Fruit fly (Drosophila melanogaster) whole organism, embryonic: ENCODE data around the gene scpr-B.

Source experiments
- BtbVII ChIP-seq: fragments of 200-800 bp; sonication (Bioruptor generic); optimal IDR thresholded peaks from 3 replicates; lab custom pipeline; 2017; ENCODE audit warnings: missing biosample characterization, mild to moderate bottlenecking, missing genetic modification characterization
- CG10267 ChIP-seq: fragments of 200-800 bp; sonication (Bioruptor generic); optimal IDR thresholded peaks from 2 replicates; lab custom pipeline; 2018; ENCODE audit warnings: missing biosample characterization, mild to moderate bottlenecking, missing genetic modification characterization, moderate library complexity
- CG10321 ChIP-seq: fragments of 200-800 bp; sonication (Bioruptor generic); IDR thresholded peaks from 2 replicates; pipeline ENCODE4 v1.3.6; 2022; ENCODE audit warnings: missing biosample characterization, missing genetic modification characterization
- CG12236 ChIP-seq: fragments of 200-800 bp; sonication (Bioruptor generic); optimal IDR thresholded peaks from 2 replicates; lab custom pipeline; 2016; ENCODE audit warnings: missing biosample characterization, missing genetic modification characterization
- CG12769 ChIP-seq: fragments of 200-800 bp; sonication (Bioruptor generic); optimal IDR thresholded peaks from 2 replicates; lab custom pipeline; 2019; ENCODE audit warnings: missing biosample characterization, mild to moderate bottlenecking, missing genetic modification characterization, moderate library complexity
- CG13123 ChIP-seq: fragments of 200-800 bp; sonication (Bioruptor generic); optimal IDR thresholded peaks from 2 replicates; lab custom pipeline; 2016; ENCODE audit warnings: missing biosample characterization, missing genetic modification characterization
- CG14014 ChIP-seq: fragments of 200-800 bp; sonication (Bioruptor generic); IDR thresholded peaks from 2 replicates; pipeline ENCODE4 v1.3.6; 2022; ENCODE audit warnings: missing biosample characterization, missing genetic modification characterization
- CG15514 ChIP-seq: fragments of 200-800 bp; sonication (Bioruptor generic); optimal IDR thresholded peaks from 3 replicates; lab custom pipeline; 2017; ENCODE audit warnings: missing biosample characterization, missing genetic modification characterization, mild to moderate bottlenecking, moderate library complexity, missing genetic modification reagents
- CG17361 ChIP-seq: fragments of 200-800 bp; sonication (Bioruptor generic); IDR thresholded peaks from 3 replicates; pipeline ENCODE4 v1.3.6; 2022; ENCODE audit warnings: missing biosample characterization, missing genetic modification characterization
- CG17385 ChIP-seq: fragments of 200-800 bp; sonication (Bioruptor generic); optimal IDR thresholded peaks from 3 replicates; lab custom pipeline; 2018; ENCODE audit warnings: missing biosample characterization, mild to moderate bottlenecking, missing genetic modification characterization
- CG17829 ChIP-seq: fragments of 200-800 bp; optimal IDR thresholded peaks from 2 replicates; lab custom pipeline; 2019; ENCODE audit warnings: missing biosample characterization, mild to moderate bottlenecking, missing genetic modification characterization, moderate library complexity
- CG2712 ChIP-seq: fragments of 200-800 bp; optimal IDR thresholded peaks from 3 replicates; lab custom pipeline; 2019; ENCODE audit warnings: missing biosample characterization, mild to moderate bottlenecking, missing genetic modification characterization, moderate library complexity
- CG31441 ChIP-seq: fragments of 200-800 bp; sonication (Bioruptor generic); IDR thresholded peaks from 2 replicates; pipeline ENCODE4 v1.3.6; 2022; ENCODE audit warnings: missing biosample characterization, missing genetic modification characterization
- CG34376 ChIP-seq: fragments of 200-800 bp; sonication (Bioruptor generic); optimal IDR thresholded peaks from 2 replicates; lab custom pipeline; 2018; ENCODE audit warnings: missing biosample characterization, mild to moderate bottlenecking, missing genetic modification characterization
- CG42726 ChIP-seq: fragments of 200-800 bp; sonication (Bioruptor generic); IDR thresholded peaks from 2 replicates; pipeline ENCODE4 v1.3.6; 2022; ENCODE audit warnings: missing biosample characterization, missing genetic modification characterization; ENCODE audit not compliant: partially characterized antibody
- CG4328 ChIP-seq: fragments of 200-800 bp; sonication (Bioruptor generic); optimal IDR thresholded peaks from 3 replicates; lab custom pipeline; 2017; ENCODE audit warnings: missing biosample characterization, missing genetic modification reagents, missing genetic modification characterization
- CG4424 ChIP-seq: fragments of 200-800 bp; sonication (Bioruptor generic); optimal IDR thresholded peaks from 3 replicates; lab custom pipeline; 2016; ENCODE audit warnings: missing biosample characterization, missing genetic modification characterization
- CG6272 ChIP-seq: fragments of 200-800 bp; sonication (Bioruptor generic); IDR thresholded peaks from 2 replicates; pipeline ENCODE4 v1.3.6; 2022; ENCODE audit warnings: missing biosample characterization, missing genetic modification characterization
- CG6765 ChIP-seq: fragments of 200-800 bp; sonication (Bioruptor generic); optimal IDR thresholded peaks from 3 replicates; lab custom pipeline; 2017; ENCODE audit warnings: missing biosample characterization, mild to moderate bottlenecking, missing genetic modification characterization
- CG7357 ChIP-seq: fragments of 200-800 bp; sonication (Bioruptor generic); IDR thresholded peaks from 3 replicates; pipeline ENCODE4 v1.3.6; 2022; ENCODE audit warnings: missing biosample characterization, missing genetic modification characterization
- CG8924 ChIP-seq: fragments of 200-800 bp; optimal IDR thresholded peaks from 3 replicates; lab custom pipeline; 2019; ENCODE audit warnings: missing biosample characterization, mild to moderate bottlenecking, missing genetic modification characterization, moderate library complexity
- Ets65A ChIP-seq: fragments of 200-800 bp; sonication (Bioruptor generic); peaks from one replicate; lab custom pipeline; 2016; ENCODE audit warnings: missing biosample characterization, missing genetic modification characterization
- HLH3B ChIP-seq: fragments of 200-800 bp; sonication (Bioruptor generic); IDR thresholded peaks from 2 replicates; pipeline ENCODE4 v1.3.6; 2022; ENCODE audit warnings: missing biosample characterization, missing genetic modification characterization
- MBD-R2 ChIP-seq: fragments of 200-800 bp; sonication (Bioruptor generic); IDR thresholded peaks from 2 replicates; pipeline ENCODE4 v1.3.6; 2022; ENCODE audit warnings: missing biosample characterization, missing genetic modification characterization
- Max ChIP-seq: fragments of 200-800 bp; sonication (Bioruptor generic); optimal IDR thresholded peaks from 2 replicates; lab custom pipeline; 2016; ENCODE audit warnings: missing biosample characterization, mild to moderate bottlenecking, missing genetic modification characterization
- NC2α ChIP-seq: fragments of 200-800 bp; sonication (Bioruptor generic); optimal IDR thresholded peaks from 2 replicates; lab custom pipeline; 2016; ENCODE audit warnings: missing biosample characterization, missing genetic modification characterization
- Nf-YC ChIP-seq: fragments of 200-800 bp; optimal IDR thresholded peaks from 3 replicates; lab custom pipeline; 2019; ENCODE audit warnings: missing biosample characterization, mild to moderate bottlenecking, missing genetic modification characterization, moderate library complexity
- Pdp1 ChIP-seq, 2 experiments: fragments of 200-800 bp; sonication (Bioruptor generic); optimal IDR thresholded peaks; 3 replicates each; lab custom pipeline; 2016; ENCODE audit warnings: missing biosample characterization in 2 of 2, missing genetic modification characterization in 2 of 2, mild to moderate bottlenecking in 1 of 2, moderate library complexity in 1 of 2
- Poxn ChIP-seq: fragments of 200-800 bp; sonication (Bioruptor generic); IDR thresholded peaks from 2 replicates; pipeline ENCODE4 v1.3.6; 2022; ENCODE audit warnings: missing biosample characterization, missing genetic modification characterization
- Ptx1 ChIP-seq: fragments of 200-800 bp; sonication (Bioruptor generic); IDR thresholded peaks from 2 replicates; pipeline ENCODE4 v1.3.6; 2022; ENCODE audit warnings: missing biosample characterization, missing genetic modification characterization
- ems ChIP-seq: fragments of 200-800 bp; sonication (Bioruptor generic); optimal IDR thresholded peaks from 3 replicates; lab custom pipeline; 2016; ENCODE audit warnings: missing biosample characterization, missing genetic modification characterization
- ewg ChIP-seq: fragments of 200-800 bp; sonication (Bioruptor generic); optimal IDR thresholded peaks from 3 replicates; lab custom pipeline; 2017; ENCODE audit warnings: mild to moderate bottlenecking, missing biosample characterization, missing genetic modification reagents, missing genetic modification characterization
- fd3F ChIP-seq: fragments of 200-800 bp; sonication (Bioruptor generic); optimal IDR thresholded peaks from 2 replicates; lab custom pipeline; 2018; ENCODE audit warnings: missing biosample characterization, mild to moderate bottlenecking, missing genetic modification characterization, moderate library complexity
- gcm ChIP-seq: fragments of 200-800 bp; sonication (Bioruptor generic); optimal IDR thresholded peaks from 2 replicates; lab custom pipeline; 2019; ENCODE audit warnings: missing biosample characterization, mild to moderate bottlenecking, missing genetic modification characterization, moderate library complexity
- gem ChIP-seq: fragments of 200-800 bp; sonication (Bioruptor generic); optimal IDR thresholded peaks from 2 replicates; lab custom pipeline; 2019; ENCODE audit warnings: missing biosample characterization, mild to moderate bottlenecking, missing genetic modification characterization, moderate library complexity
- gro ChIP-seq: fragments of 200-800 bp; sonication (Bioruptor generic); optimal IDR thresholded peaks from 2 replicates; lab custom pipeline; 2016; ENCODE audit warnings: missing biosample characterization, missing genetic modification characterization
- hkb ChIP-seq, 2 experiments: fragments of 200-800 bp in 1 of 2; fragments of >200 bp in 1 of 2; sonication (Bioruptor generic) in 1 of 2; IDR thresholded peaks in 1 of 2; optimal IDR thresholded peaks in 1 of 2; 2 replicates each; pipeline versions ENCODE4 v1.3.6 to Lab custom; 2017 to 2022; ENCODE audit warnings: missing biosample characterization in 1 of 2, missing genetic modification characterization in 1 of 2
- peb ChIP-seq: fragments of 200-800 bp; sonication (Bioruptor generic); IDR thresholded peaks from 2 replicates; pipeline ENCODE4 v1.3.6; 2022; ENCODE audit warnings: missing biosample characterization, missing genetic modification characterization
- phol ChIP-seq: fragments of 200-800 bp; sonication (Bioruptor generic); optimal IDR thresholded peaks from 3 replicates; lab custom pipeline; 2018; ENCODE audit warnings: missing biosample characterization, mild to moderate bottlenecking, missing genetic modification characterization, moderate library complexity
- ranshi ChIP-seq: fragments of 200-800 bp; sonication (Bioruptor generic); IDR thresholded peaks from 2 replicates; pipeline ENCODE4 v1.3.6; 2022; ENCODE audit warnings: missing biosample characterization, missing genetic modification characterization
- row ChIP-seq: fragments of 200-800 bp; sonication (Bioruptor generic); IDR thresholded peaks from 3 replicates; pipeline ENCODE4 v1.3.6; 2022; ENCODE audit warnings: missing biosample characterization, missing genetic modification characterization
- salm ChIP-seq: fragments of 200-800 bp; sonication (Bioruptor generic); optimal IDR thresholded peaks from 2 replicates; lab custom pipeline; 2018; ENCODE audit warnings: missing biosample characterization, mild to moderate bottlenecking, missing genetic modification characterization
- sens ChIP-seq: fragments of 200-800 bp; sonication (Bioruptor generic); peaks from one replicate; lab custom pipeline; 2016; ENCODE audit warnings: missing biosample characterization, missing genetic modification characterization
- sima ChIP-seq: fragments of 200-800 bp; sonication (Bioruptor generic); optimal IDR thresholded peaks from 2 replicates; lab custom pipeline; 2016; ENCODE audit warnings: missing biosample characterization, missing genetic modification characterization
- sna ChIP-seq: fragments of 200-800 bp; sonication (Bioruptor generic); IDR thresholded peaks from 2 replicates; pipeline ENCODE4 v1.3.6; 2022; ENCODE audit warnings: missing biosample characterization, missing genetic modification characterization; ENCODE audit not compliant: partially characterized antibody
- sug ChIP-seq: fragments of 200-800 bp; optimal IDR thresholded peaks from 2 replicates; lab custom pipeline; 2019; ENCODE audit warnings: missing biosample characterization, mild to moderate bottlenecking, missing genetic modification characterization, moderate library complexity
- toy ChIP-seq: fragments of 200-800 bp; sonication (Bioruptor generic); IDR thresholded peaks from 2 replicates; pipeline ENCODE4 v1.3.6; 2022; ENCODE audit warnings: missing biosample characterization, missing genetic modification characterization
- wor ChIP-seq: fragments of 200-800 bp; sonication (Bioruptor generic); IDR thresholded peaks from 2 replicates; pipeline ENCODE4 v1.3.6; 2022; ENCODE audit warnings: missing biosample characterization, missing genetic modification characterization

Gene scpr-B

dm6 chr3R:11243951-11244660 lies 3.3 kb upstream of the scpr-B start, which contains the start of the genes CG17734 and CG5214 (continued):
- TF ChIP-seq ewg (peak; percentile 21), toy (no peak), gro (peak; percentile 71), Pdp1 (GFP tag; optimal IDR thresholded peaks at IDR 0.05; lab: Kevin White, UChicago) (peak in 1 of 2 experiments; percentile 99), sens (GFP tag; lab: Kevin White, UChicago) (peak; percentile 72), CG10321 (GFP tag; lab: Robert Waterston, UW) (no peak), CG2712 (tag; lab: Kevin White, UChicago) (peak; percentile 26), salm (no peak), Nf-YC (tag; lab: Kevin White, UChicago) (peak; percentile 42), CG42726 (0 out of 2 replicates have a peak, but pooled peaks have one; percentile 13), Ets65A (GFP tag; lab: Kevin White, UChicago) (peak; percentile 79), Poxn (GFP tag; lab: Robert Waterston, UW) (no peak), sna (GFP tag; lab: Robert Waterston, UW) (peak; percentile 75), CG34376 (peak; percentile 32), CG10267 (tag; lab: Kevin White, UChicago) (peak; percentile 32), sug (tag; lab: Kevin White, UChicago) (peak; percentile 58), CG4424 (GFP tag; lab: Kevin White, UChicago) (peak; percentile 27), CG6272 (no peak), hkb (optimal IDR thresholded peaks at IDR 0.05; lab: Kevin White, UChicago) (peak; percentile 78), hkb (GFP tag; IDR thresholded peaks at IDR 0.05; lab: Robert Waterston, UW) (no peak), CG15514 (GFP tag; lab: Kevin White, UChicago) (peak; percentile 69)

dm6 chr3R:11243057-11243740 lies 2.4 kb upstream of the scpr-B start:
- TF ChIP-seq CG6765 (GFP tag; lab: Kevin White, UChicago), result peak; percentile 60
- TF ChIP-seq MBD-R2 (GFP tag; lab: Robert Waterston, UW), result no peak; the same call in 1 of the 2 replicates
- TF ChIP-seq NC2α (GFP tag; lab: Kevin White, UChicago), result no peak
- peak; percentile 49 for TF ChIP-seq Nf-YC (tag; lab: Kevin White, UChicago)
- TF ChIP-seq CG31441, result peak; percentile 76
- no peak for TF ChIP-seq CG12236 (GFP tag; lab: Kevin White, UChicago)
- no peak for TF ChIP-seq ranshi (GFP tag; lab: Robert Waterston, UW)
- no peak for TF ChIP-seq CG4328
- TF ChIP-seq BtbVII, result peak; percentile 84
- TF ChIP-seq CG14014 (GFP tag; lab: Robert Waterston, UW), result no peak
- peak; percentile 24 for TF ChIP-seq sug (tag; lab: Kevin White, UChicago)
- TF ChIP-seq HLH3B (GFP tag; lab: Robert Waterston, UW), result 0 out of 2 replicates have a peak, but pooled peaks have one; percentile 24
- no peak for TF ChIP-seq CG13123
- TF ChIP-seq CG17829 (tag; lab: Kevin White, UChicago), result peak; percentile 30
- TF ChIP-seq peb (GFP tag; lab: Robert Waterston, UW), result no peak
- peak; percentile 38; the same call in 1 of the 2 replicates for TF ChIP-seq Ptx1 (GFP tag; lab: Robert Waterston, UW)
- peak; percentile 55; the same call in 2 of the 3 replicates for TF ChIP-seq CG17361
- no peak for TF ChIP-seq Max
- TF ChIP-seq gem (tag; lab: Kevin White, UChicago), result no peak
- TF ChIP-seq phol (tag; lab: Kevin White, UChicago), result peak; percentile 29
- no peak for TF ChIP-seq wor (GFP tag; lab: Robert Waterston, UW)
- TF ChIP-seq row (GFP tag; lab: Robert Waterston, UW), result peak; percentile 16; the same call in 1 of the 3 replicates
- TF ChIP-seq fd3F (GFP tag; lab: Kevin White, UChicago), result no peak
- peak; percentile 4 for TF ChIP-seq ems (GFP tag; lab: Kevin White, UChicago)
- TF ChIP-seq CG17385 (GFP tag; lab: Kevin White, UChicago), result no peak
- TF ChIP-seq CG7357 (GFP tag; lab: Robert Waterston, UW), result no peak
- peak; percentile 72 for TF ChIP-seq CG12769
- no peak for TF ChIP-seq CG8924 (tag; lab: Kevin White, UChicago)
- no peak for TF ChIP-seq sima (GFP tag; lab: Kevin White, UChicago)
- TF ChIP-seq gcm (GFP tag; lab: Kevin White, UChicago), result no peak
